Worm (Caenorhabditis elegans) whole organism, dauer: ENCODE results near the gene xbx-9.

Source experiments
- unc-62 ChIP-seq: sonication (generic microtip); optimal IDR thresholded peaks from 2 replicates; lab custom pipeline; 2017; ENCODE audit warnings: missing biosample characterization, missing genetic modification reagents, missing genetic modification characterization

xbx-9 gene

DNA sequence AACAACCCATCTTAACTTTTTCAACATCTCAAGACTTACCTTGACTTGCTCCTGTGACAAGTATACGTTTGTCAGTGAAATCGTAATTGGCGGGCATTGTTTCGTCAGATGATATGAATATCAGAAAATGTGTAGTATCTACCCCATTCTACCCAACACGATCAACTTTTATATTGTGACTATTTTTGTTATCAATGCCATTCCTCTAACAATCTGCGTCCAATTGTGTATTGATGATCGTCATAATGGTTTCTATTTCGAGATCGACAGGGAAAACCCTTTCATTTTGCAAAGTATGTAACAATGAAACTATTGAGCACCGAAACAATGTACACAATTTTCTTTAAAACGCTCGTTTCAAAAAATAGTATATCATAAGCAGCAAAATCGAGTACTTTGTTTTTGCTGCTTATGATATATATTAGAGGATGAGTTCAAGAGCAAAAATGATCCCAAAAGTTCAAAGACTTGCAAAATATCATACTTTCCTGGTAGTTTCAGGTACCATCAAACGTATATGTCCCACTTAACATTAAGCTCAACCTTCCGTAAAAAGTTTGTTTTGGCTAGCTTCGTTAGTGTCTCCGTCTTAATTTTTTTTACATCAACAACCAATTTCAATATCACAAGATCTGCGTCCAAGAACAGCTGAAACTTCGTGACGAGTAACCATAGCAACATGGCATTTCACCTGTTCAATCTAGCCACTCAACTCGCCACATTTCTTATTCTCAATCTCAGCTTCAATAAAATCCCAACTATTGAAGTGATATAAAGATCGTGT lies at the start of gene xbx-9, which contains the start of gene dhs-21:
xbx-9 (plus strand) TSS at position 734 of the 784 bp plus-strand sequence.
dhs-21 (minus strand) TSS at position 181 of the 784 bp plus-strand sequence.
- TF ChIP-seq unc-62 (GFP tag; lab: Kevin White, UChicago): no peak

DNA sequence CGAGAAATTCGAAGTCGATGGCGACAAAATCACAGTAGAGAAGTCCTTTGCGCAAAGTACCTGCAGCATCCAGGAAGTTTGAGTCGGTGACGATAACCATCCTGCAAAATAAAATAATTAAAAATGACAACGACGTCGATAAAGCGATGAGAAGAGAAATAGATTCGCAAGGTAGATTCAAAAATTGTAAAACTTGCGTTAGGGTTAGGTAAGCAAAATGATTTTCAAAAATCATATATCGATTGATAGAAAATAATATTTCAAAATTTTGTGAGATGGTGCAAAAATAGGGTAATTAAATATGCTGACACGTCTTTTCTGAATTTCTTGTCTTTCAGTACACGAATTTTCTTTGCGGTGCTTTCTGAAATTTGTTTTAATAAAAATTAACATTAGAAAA lies 38.8 kb upstream of the xbx-9 start, which contains the start of gene parn-1:
parn-1 (minus strand) TSS at position 101 of the 400 bp plus-strand sequence.
- no peak for TF ChIP-seq unc-62 (GFP tag; lab: Kevin White, UChicago)

DNA sequence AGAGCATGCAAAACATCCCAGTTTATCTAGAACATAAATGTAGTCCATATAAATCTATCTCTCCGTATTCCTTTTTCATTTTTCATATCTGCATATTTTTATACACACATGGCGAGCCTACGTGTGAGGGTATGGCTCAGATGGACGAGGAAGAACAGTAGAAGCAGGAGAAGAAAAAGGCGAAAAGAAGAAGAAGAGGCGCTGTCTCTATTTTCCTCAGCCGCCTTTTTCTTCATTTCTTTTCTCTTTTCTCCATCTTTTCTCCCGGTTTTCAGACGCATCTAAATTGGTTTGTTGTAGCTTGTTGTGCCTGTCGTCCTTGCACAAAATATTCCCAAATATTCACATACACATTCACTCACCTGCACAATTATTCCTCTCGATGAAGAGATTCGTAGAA lies 38.0 kb upstream of the xbx-9 start, which contains the start of gene K10C8.4:
K10C8.4 (plus strand) TSS at position 301 of the 400 bp plus-strand sequence.
- no peak for TF ChIP-seq unc-62 (GFP tag; lab: Kevin White, UChicago)

DNA sequence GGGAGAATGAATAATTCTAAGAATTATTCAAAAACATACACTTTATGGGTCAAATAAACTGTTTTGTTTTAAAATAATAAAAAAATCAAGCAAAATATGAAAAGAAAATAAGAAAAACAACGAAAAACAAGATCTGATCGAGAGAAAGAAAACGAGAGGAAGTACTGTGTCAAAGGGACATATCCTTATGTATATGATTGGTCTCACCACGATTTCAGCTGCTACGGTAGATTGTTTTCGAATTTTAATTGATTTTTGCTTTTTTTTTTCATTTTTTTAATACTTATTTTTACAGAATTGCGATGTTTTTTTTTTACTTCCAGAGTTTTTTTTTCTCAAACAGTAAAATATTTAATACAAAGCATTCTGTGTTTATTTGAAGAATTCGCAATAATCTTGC lies 37.2 kb upstream of the xbx-9 start:
- TF ChIP-seq unc-62 (GFP tag; lab: Kevin White, UChicago): no peak

DNA sequence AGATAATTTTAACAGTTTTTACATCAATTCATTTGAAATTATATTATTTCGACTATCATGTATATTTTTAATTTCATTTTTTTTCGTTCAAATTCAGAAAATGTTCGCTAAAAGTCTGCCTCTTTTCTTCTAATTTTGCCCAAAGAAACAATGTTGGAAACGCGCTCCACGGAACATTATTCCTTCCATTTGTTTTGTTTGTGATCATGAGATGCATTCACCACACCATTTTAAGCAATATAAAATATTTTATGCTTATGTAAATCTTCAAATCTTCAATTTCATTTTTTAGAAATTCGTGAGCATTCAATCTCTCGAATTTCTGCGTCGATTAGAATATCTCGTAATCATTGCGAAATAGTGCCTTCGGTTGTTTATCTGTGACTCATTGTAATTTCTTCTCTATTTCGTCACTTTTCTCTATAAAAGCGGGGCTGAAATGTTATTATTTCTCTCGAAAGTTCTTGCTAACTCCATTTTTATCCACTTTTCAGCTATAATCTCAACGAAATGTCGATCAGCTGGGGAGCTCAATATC lies 36.6 kb upstream of the xbx-9 start, which contains the start of gene istr-1:
istr-1 (plus strand) TSS at position 495 of the 538 bp plus-strand sequence.
- no peak for TF ChIP-seq unc-62 (GFP tag; lab: Kevin White, UChicago)

DNA sequence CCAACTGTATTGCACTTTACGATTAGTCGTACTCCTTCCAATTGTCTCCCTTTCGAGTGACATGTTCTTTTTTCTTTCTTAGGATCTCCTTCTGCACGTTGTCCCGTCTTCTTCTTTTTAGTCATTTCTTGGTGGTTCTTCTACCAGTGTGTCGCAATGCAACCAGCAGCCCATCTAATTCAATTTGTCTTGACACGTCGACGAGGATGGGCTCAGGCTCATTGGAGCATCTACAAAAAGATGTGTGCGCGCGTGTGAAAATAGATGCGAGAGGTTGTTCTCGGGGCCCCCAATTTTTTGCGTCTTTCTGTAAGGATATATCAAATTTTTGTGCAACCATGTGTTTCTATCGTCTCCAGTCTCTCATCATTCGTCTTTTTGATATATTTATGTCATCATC lies 32.4 kb upstream of the xbx-9 start:
- no peak for TF ChIP-seq unc-62 (GFP tag; lab: Kevin White, UChicago)

DNA sequence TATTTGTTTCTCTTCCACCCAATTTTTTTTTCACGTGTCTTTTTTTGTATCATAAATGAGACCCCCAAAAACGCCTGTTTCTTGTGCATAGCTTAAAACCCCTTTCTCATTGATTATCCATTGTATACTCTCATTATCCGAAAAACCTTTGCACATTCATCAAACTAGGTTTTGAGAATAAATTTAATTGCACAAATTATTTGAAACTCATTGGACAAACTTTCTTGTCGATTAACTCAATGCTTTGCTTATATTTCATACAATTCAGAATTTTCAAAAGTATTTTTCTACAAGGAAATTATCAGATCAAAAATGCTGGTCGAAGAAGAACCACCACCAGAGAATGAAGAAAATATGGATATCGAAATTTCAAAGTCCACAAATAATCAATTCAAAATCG lies 29.9 kb upstream of the xbx-9 start, which contains the start of gene R11D1.1:
R11D1.1 (plus strand) TSS at position 301 of the 400 bp plus-strand sequence.
- TF ChIP-seq unc-62 (GFP tag; lab: Kevin White, UChicago): no peak

DNA sequence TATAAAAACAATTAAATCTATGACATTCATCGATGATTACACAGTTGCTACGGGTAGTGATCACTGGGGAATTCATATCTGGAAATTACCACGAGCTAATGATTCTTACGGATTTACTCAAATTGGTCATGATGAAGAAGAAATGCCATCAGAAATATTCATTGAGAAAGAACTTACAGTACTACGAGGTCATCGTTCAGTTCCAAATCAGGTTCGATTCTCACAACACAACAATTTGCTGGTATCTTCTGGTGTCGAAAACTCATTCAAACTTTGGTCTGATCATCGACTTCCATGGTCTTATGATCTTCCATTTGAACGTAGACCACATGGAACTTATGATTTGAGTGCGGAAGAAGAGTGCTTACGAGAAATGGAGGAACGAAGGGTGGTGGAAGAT lies 27.5 kb upstream of the xbx-9 start:
- TF ChIP-seq unc-62 (GFP tag; lab: Kevin White, UChicago): no peak

DNA sequence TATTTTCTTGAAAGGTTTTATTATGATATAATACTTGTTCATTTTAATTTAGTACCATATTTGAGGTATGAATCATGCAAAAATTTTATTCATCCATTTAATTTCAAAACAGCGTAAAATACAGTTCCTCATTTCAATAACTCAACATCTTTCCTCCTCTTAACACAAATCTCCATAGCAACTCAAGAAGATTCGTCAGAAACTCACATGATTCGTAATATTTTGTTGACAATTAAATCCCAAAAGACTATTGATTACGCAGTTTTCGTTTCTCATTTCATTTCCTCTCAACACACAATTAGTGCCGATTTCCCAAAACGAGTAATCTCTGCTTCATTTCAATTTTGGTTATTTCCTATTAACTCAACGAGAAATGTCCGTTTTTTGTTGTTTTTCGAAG lies 25.7 kb upstream of the xbx-9 start, which contains the start of gene R11D1.2:
R11D1.2 (plus strand) TSS at position 301 of the 400 bp plus-strand sequence.
- no peak for TF ChIP-seq unc-62 (GFP tag; lab: Kevin White, UChicago)

DNA sequence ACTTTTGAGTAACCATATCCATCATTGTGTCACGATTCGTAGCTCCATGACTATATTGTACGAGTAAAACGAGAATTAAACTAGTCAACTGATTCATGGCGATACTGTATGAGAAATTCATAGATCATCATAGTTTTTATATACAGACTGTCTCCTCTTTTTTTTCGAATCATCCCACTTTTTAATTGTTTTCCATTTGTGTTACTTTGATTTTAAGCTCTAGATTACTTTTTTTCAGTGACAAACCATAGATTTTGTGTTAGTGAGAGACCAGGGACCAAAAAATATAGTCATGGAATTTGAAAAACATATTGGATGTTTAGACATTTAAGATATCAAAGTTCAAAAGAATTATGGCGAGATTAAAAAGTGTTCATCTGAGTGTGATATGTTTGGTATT lies 22.0 kb upstream of the xbx-9 start, which contains the start of gene R11D1.3:
R11D1.3 (minus strand) TSS at position 101 of the 400 bp plus-strand sequence.
- no peak for TF ChIP-seq unc-62 (GFP tag; lab: Kevin White, UChicago)

DNA sequence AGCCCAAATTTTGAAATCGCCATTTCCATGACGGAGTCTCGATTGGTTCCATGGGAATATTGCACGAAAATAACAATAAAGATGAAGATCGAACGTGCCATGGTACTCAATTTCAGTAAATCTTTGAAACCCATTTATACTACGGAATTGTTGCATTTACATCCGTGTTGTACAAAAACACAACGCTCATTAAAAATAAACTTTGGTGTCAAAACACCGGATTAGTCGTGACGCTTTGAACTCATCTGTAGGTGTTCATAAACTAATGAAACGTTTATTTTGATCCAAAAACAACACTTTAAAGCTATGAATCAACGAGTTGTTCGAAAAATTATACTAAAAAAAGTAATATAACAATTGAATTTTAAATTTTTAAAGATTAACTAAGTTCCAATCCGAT lies 19.9 kb upstream of the xbx-9 start, which contains the start of gene R11D1.4:
R11D1.4 (minus strand) TSS at position 101 of the 400 bp plus-strand sequence.
- TF ChIP-seq unc-62 (GFP tag; lab: Kevin White, UChicago): no peak

DNA sequence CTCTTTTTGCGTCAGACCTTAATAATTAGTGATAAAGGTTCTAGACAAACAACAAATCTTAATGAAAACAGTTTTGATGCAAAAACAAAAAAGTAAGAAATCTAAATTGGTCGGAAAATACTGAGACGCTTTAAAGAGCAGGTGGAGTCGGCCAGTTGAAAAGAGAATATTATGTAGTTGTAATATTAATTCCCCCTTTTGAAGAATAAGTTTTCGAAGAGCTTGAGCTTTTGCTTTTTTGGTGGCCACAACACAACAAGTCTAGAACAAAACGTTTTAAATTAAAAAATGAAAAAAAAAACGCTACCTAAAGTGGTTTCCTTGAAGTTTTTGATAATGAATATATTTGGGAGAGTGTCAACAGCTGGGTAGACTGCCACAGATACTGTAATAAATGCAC lies 17.6 kb upstream of the xbx-9 start, which contains the start of gene str-178:
str-178 (minus strand) TSS at position 101 of the 400 bp plus-strand sequence.
- TF ChIP-seq unc-62 (GFP tag; lab: Kevin White, UChicago): no peak

DNA sequence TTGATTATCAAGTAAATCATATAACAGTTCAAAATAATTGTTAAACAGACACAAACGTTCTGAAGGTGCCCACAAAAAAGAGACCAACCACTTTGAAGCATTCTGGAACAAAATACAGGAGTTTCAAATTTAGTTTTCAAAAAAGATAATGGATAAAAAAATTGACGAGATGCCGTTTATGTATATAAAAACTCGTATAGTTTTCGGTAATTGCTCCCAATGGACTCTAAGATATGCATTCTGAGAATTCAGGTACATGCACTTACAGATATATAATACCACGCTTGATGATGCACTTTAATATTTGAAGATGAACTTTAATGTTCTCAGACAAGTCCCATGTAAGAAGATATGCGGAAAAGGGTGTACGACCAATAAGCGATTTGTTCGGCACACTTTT lies 15.4 kb upstream of the xbx-9 start, which contains the start of gene str-181:
str-181 (minus strand) TSS at position 101 of the 400 bp plus-strand sequence.
- TF ChIP-seq unc-62 (GFP tag; lab: Kevin White, UChicago): no peak

DNA sequence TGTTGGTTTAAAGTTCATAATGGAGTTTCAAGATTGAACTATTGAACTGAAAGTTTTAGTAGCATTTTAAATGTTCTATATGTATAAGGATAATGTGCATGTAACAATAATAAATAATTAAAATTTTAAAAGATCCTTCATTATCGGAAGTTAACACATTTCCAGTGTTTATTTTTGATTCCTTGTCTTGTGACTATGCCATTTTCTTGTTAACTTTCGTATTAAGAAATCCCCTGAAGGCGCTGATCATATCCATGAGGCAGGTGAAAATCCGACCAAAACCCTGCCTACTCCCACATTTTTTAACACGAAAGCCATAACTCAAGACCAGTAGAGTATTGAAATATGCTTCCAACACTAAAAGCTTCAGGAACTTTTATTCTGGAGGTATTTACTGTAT lies 14.3 kb upstream of the xbx-9 start, which contains the start of gene R11D1.7:
R11D1.7 (plus strand) TSS at position 301 of the 400 bp plus-strand sequence.
- no peak for TF ChIP-seq unc-62 (GFP tag; lab: Kevin White, UChicago)

DNA sequence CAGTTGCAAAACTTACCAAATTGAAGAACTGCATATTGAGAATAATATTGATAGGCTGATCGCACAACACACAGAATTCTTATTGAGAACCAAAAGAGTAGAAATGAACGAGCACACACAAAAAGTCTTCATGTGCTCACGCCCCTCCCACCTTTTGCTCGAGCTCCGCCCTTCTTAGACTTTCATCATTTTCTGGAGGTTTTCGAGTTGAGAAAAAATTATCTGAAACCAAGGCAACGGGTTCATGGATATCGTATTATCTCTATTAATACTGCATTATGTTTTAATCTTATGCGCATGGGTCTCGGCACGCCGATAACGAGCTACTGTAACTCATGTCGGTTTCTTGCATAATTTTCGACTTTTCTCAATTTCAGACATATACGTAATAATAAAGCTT lies 8.1 kb upstream of the xbx-9 start, which contains the start of gene R11D1.12:
R11D1.12 (minus strand) TSS at position 101 of the 400 bp plus-strand sequence.
- no peak for TF ChIP-seq unc-62 (GFP tag; lab: Kevin White, UChicago)
